Worm (Caenorhabditis elegans) whole organism, L4/young adult: Measurements from ENCODE around the gene 2L52.1.

Experiments
- W03F9.2 ChIP-seq: fragments of 150-350 bp; optimal IDR thresholded peaks from 2 replicates; lab custom pipeline; 2014; ENCODE audit warnings: missing biosample characterization, missing genetic modification characterization
- dao-5 ChIP-seq: sonication (generic microtip); optimal IDR thresholded peaks from 2 replicates; lab custom pipeline; 2016; ENCODE audit warnings: missing genotype, missing genetic modification characterization, moderate library complexity, missing compliant biosample characterization
- him-1 ChIP-seq: sonication (generic microtip); optimal IDR thresholded peaks from 2 replicates; lab custom pipeline; 2016; ENCODE audit warnings: missing genotype, missing genetic modification reagents, missing genetic modification characterization, missing compliant biosample characterization

The 2L52.1 gene

ce11 chrII:29578-29977 is 27.9 kb downstream of the 2L52.1 start:
- TF ChIP-seq dao-5 (tag; lab: Kevin White, UChicago) (no peak), W03F9.2 (tag; lab: Kevin White, UChicago) (no peak), him-1 (tag; lab: Kevin White, UChicago) (no peak)

- TF ChIP-seq him-1 (tag; lab: Kevin White, UChicago): no peak
- no peak for TF ChIP-seq W03F9.2 (tag; lab: Kevin White, UChicago)
- no peak for TF ChIP-seq dao-5 (tag; lab: Kevin White, UChicago)
Observed at ce11 chrII:31521-31920, 29.9 kb downstream of the 2L52.1 start, which contains the start of the genes F23F1.5 and fbxc-54. TSS of gene F23F1.5 (minus strand) at chrII:31584. TSS of gene fbxc-54 (plus strand) at chrII:31719.

ce11 chrII:33904-34303 is 32.3 kb downstream of the 2L52.1 start, which contains the start of gene F23F1.2:
TSS of gene F23F1.2 (plus strand) at chrII:34204.
- TF ChIP-seq dao-5 (tag; lab: Kevin White, UChicago) (no peak), W03F9.2 (tag; lab: Kevin White, UChicago) (no peak), him-1 (tag; lab: Kevin White, UChicago) (no peak)

ce11 chrII:37213-37612 is 35.6 kb downstream of the 2L52.1 start, which contains the start of gene F23F1.6:
TSS of gene F23F1.6 (minus strand) at chrII:37313.
- no peak for TF ChIP-seq W03F9.2 (tag; lab: Kevin White, UChicago)
- no peak for TF ChIP-seq dao-5 (tag; lab: Kevin White, UChicago)
- no peak for TF ChIP-seq him-1 (tag; lab: Kevin White, UChicago)

- TF ChIP-seq W03F9.2 (tag; lab: Kevin White, UChicago) (no peak), dao-5 (tag; lab: Kevin White, UChicago) (no peak), him-1 (tag; lab: Kevin White, UChicago) (no peak)
Observed at ce11 chrII:39437-39836, 37.8 kb downstream of the 2L52.1 start, which contains the start of gene spp-24. TSS of gene spp-24 (minus strand) at chrII:39537.

ce11 chrII:41914-42313 is 40.3 kb downstream of the 2L52.1 start, which contains the start of gene F23F1.10:
TSS of gene F23F1.10 (minus strand) at chrII:41982.
- TF ChIP-seq W03F9.2 (tag; lab: Kevin White, UChicago): no peak
- TF ChIP-seq dao-5 (tag; lab: Kevin White, UChicago): no peak
- no peak for TF ChIP-seq him-1 (tag; lab: Kevin White, UChicago)

- TF ChIP-seq W03F9.2 (tag; lab: Kevin White, UChicago) (peak; percentile 79), dao-5 (tag; lab: Kevin White, UChicago) (no peak)
Observed at ce11 chrII:43640-44039, 42.0 kb downstream of the 2L52.1 start, which contains the start of gene nfyc-1. TSS of gene nfyc-1 (plus strand) at chrII:43907.

- TF ChIP-seq W03F9.2 (tag; lab: Kevin White, UChicago): no peak
Observed at ce11 chrII:44740-45139, 43.1 kb downstream of the 2L52.1 start, which contains the start of gene rpoa-49. TSS of gene rpoa-49 (plus strand) at chrII:45040.

- no peak for TF ChIP-seq W03F9.2 (tag; lab: Kevin White, UChicago)
- TF ChIP-seq him-1 (tag; lab: Kevin White, UChicago): no peak
- no peak for TF ChIP-seq dao-5 (tag; lab: Kevin White, UChicago)
Observed at ce11 chrII:46116-46515, 44.5 kb downstream of the 2L52.1 start, which contains the start of gene rpt-4. TSS of gene rpt-4 (minus strand) at chrII:46216.

- TF ChIP-seq W03F9.2 (tag; lab: Kevin White, UChicago) (no peak), him-1 (tag; lab: Kevin White, UChicago) (no peak), dao-5 (tag; lab: Kevin White, UChicago) (no peak)
Observed at ce11 chrII:47280-47679, 45.6 kb downstream of the 2L52.1 start, which contains the start of gene C23H3.5. TSS of gene C23H3.5 (plus strand) at chrII:47580.

ce11 chrII:50862-51261 is 49.2 kb downstream of the 2L52.1 start:
- TF ChIP-seq him-1 (tag; lab: Kevin White, UChicago): no peak
- TF ChIP-seq dao-5 (tag; lab: Kevin White, UChicago): no peak
- no peak for TF ChIP-seq W03F9.2 (tag; lab: Kevin White, UChicago)

ce11 chrII:51352-51751 is 49.7 kb downstream of the 2L52.1 start, which contains the start of gene sptl-1:
TSS of gene sptl-1 (plus strand) at chrII:51652.
- TF ChIP-seq W03F9.2 (tag; lab: Kevin White, UChicago) (no peak), him-1 (tag; lab: Kevin White, UChicago) (no peak), dao-5 (tag; lab: Kevin White, UChicago) (no peak)
